Worm (Caenorhabditis elegans) whole organism, midembryonic: ENCODE results near the gene try-3.

Experiments used
- T22C8.4 ChIP-seq: fragments of 200-800 bp; sonication (Bioruptor generic); IDR thresholded peaks from 2 replicates; pipeline ENCODE4 v1.3.6; 2022; ENCODE audit warnings: missing genetic modification characterization, missing compliant biosample characterization
- klf-2 ChIP-seq: fragments of 200-800 bp; sonication (Bioruptor generic); conservative IDR thresholded peaks from 2 replicates; pipeline ENCODE4 v1.3.6; 2022; ENCODE audit warnings: missing genetic modification reagents, missing genetic modification characterization, missing compliant biosample characterization

DNA sequence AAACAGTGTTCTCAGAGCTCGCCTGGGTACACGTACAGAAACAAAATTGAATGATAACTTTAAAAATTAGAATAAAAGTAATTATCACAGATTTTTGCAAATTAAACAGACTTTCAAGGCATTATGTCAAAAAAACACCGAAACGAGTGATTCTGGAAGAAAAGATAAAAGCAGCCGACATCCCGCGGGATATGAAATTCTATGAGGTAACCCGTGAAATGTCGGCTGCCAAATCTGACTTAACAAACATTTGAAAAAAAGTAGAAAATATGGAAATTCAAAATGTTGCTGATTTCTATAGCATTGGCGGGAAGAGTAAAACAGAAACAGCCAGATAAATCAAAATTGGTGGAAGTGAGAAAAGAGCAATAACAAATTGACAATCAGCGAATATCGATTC lies 8.7 kb downstream of the try-3 start:
- TF ChIP-seq klf-2 (GFP tag; lab: Robert Waterston, UW) (no peak), T22C8.4 (GFP tag; lab: Robert Waterston, UW) (no peak)
